Fruit fly (Drosophila melanogaster) whole organism, embryonic: ENCODE results near the gene rec.
A peak's percentile ranks its signal among the peaks of the same experiment; 100 is the strongest.

Experiments used
- ATbp ChIP-seq: fragments of 200-800 bp; sonication (Bioruptor generic); optimal IDR thresholded peaks from 2 replicates; lab custom pipeline; 2017; ENCODE audit warnings: missing biosample characterization, mild to moderate bottlenecking, missing genetic modification characterization, missing genetic modification reagents
- Aef1 ChIP-seq: fragments of 200-800 bp; sonication (Bioruptor generic); IDR thresholded peaks from 3 replicates; pipeline ENCODE4 v1.3.6; 2022; ENCODE audit warnings: missing biosample characterization, missing genetic modification characterization
- Antp ChIP-seq: fragments of 200-800 bp; sonication (Bioruptor generic); optimal IDR thresholded peaks from 3 replicates; lab custom pipeline; 2016; ENCODE audit warnings: missing biosample characterization, missing genetic modification characterization
- BEAF-32 ChIP-seq: fragments of 200-800 bp; sonication (Bioruptor generic); optimal IDR thresholded peaks from 3 replicates; lab custom pipeline; 2017; ENCODE audit warnings: missing biosample characterization, missing genetic modification characterization, mild to moderate bottlenecking, moderate library complexity, missing genetic modification reagents
- CG10209 ChIP-seq: fragments of 200-800 bp; sonication (Bioruptor generic); optimal IDR thresholded peaks from 3 replicates; lab custom pipeline; 2017; ENCODE audit warnings: missing biosample characterization, mild to moderate bottlenecking, missing genetic modification characterization, missing genetic modification reagents
- CG11085 ChIP-seq: fragments of 200-800 bp; sonication (Bioruptor generic); IDR thresholded peaks from 2 replicates; pipeline ENCODE4 v1.3.6; 2022; ENCODE audit warnings: missing biosample characterization, missing genetic modification characterization
- CG12659 ChIP-seq: fragments of 200-800 bp; sonication (Bioruptor generic); optimal IDR thresholded peaks from 3 replicates; lab custom pipeline; 2017; ENCODE audit warnings: mild to moderate bottlenecking, missing biosample characterization, missing genetic modification reagents, missing genetic modification characterization
- CG13287 ChIP-seq: fragments of 200-800 bp; sonication (Bioruptor generic); IDR thresholded peaks from 2 replicates; pipeline ENCODE4 v1.3.6; 2022; ENCODE audit warnings: missing biosample characterization, missing genetic modification characterization; ENCODE audit not compliant: partially characterized antibody
- CG16813 ChIP-seq: fragments of 200-800 bp; sonication (Bioruptor generic); IDR thresholded peaks from 3 replicates; pipeline ENCODE4 v1.3.6; 2022; ENCODE audit warnings: missing biosample characterization, missing genetic modification characterization; ENCODE audit not compliant: partially characterized antibody
- CG1792 ChIP-seq: fragments of 200-800 bp; sonication (Bioruptor generic); optimal IDR thresholded peaks from 2 replicates; lab custom pipeline; 2016; ENCODE audit warnings: missing biosample characterization, missing genetic modification characterization
- CG18476 ChIP-seq: fragments of 200-800 bp; sonication (Bioruptor generic); optimal IDR thresholded peaks from 2 replicates; lab custom pipeline; 2016; ENCODE audit warnings: missing biosample characterization, mild to moderate bottlenecking, missing genetic modification characterization
- CG2202 ChIP-seq: fragments of 200-800 bp; sonication (Bioruptor generic); optimal IDR thresholded peaks from 2 replicates; lab custom pipeline; 2018; ENCODE audit warnings: missing biosample characterization, mild to moderate bottlenecking, missing genetic modification characterization
- CG2712 ChIP-seq: fragments of 200-800 bp; optimal IDR thresholded peaks from 3 replicates; lab custom pipeline; 2019; ENCODE audit warnings: missing biosample characterization, mild to moderate bottlenecking, missing genetic modification characterization, moderate library complexity
- CG31388 ChIP-seq: fragments of 200-800 bp; sonication (Bioruptor generic); optimal IDR thresholded peaks from 2 replicates; lab custom pipeline; 2016; ENCODE audit warnings: missing biosample characterization, missing genetic modification characterization
- CG3281 ChIP-seq: fragments of 200-800 bp; sonication (Bioruptor generic); optimal IDR thresholded peaks from 3 replicates; lab custom pipeline; 2017; ENCODE audit warnings: missing biosample characterization, mild to moderate bottlenecking, missing genetic modification characterization
- CG6654 ChIP-seq: fragments of 200-800 bp; sonication (Bioruptor generic); optimal IDR thresholded peaks from 2 replicates; lab custom pipeline; 2017; ENCODE audit warnings: missing biosample characterization, mild to moderate bottlenecking, missing genetic modification characterization
- CG8388 ChIP-seq: fragments of 200-800 bp; sonication (Bioruptor generic); optimal IDR thresholded peaks from 2 replicates; lab custom pipeline; 2019; ENCODE audit warnings: missing biosample characterization, mild to moderate bottlenecking, missing genetic modification characterization, moderate library complexity
- CG9215 ChIP-seq: fragments of 200-800 bp; sonication (Bioruptor generic); IDR thresholded peaks from 2 replicates; pipeline ENCODE4 v1.3.6; 2022; ENCODE audit warnings: missing biosample characterization, missing genetic modification characterization
- CG9817 ChIP-seq: fragments of 200-800 bp; sonication (Bioruptor generic); optimal IDR thresholded peaks from 2 replicates; lab custom pipeline; 2018; ENCODE audit warnings: missing biosample characterization, mild to moderate bottlenecking, missing genetic modification characterization, moderate library complexity
- E2f2 ChIP-seq: fragments of 200-800 bp; sonication (Bioruptor generic); IDR thresholded peaks from 2 replicates; pipeline ENCODE4 v1.3.6; 2022; ENCODE audit warnings: missing biosample characterization, missing genetic modification characterization
- NFAT ChIP-seq: fragments of 200-800 bp; sonication (Bioruptor generic); IDR thresholded peaks from 2 replicates; pipeline ENCODE4 v1.3.6; 2022; ENCODE audit warnings: missing biosample characterization, missing genetic modification characterization
- Neu2 ChIP-seq: fragments of 200-800 bp; sonication (Bioruptor generic); optimal IDR thresholded peaks from 3 replicates; lab custom pipeline; 2016; ENCODE audit warnings: missing biosample characterization, missing genetic modification characterization, borderline replicate concordance
- NfI ChIP-seq: fragments of 200-800 bp; sonication (Bioruptor generic); optimal IDR thresholded peaks from 3 replicates; lab custom pipeline; 2018; ENCODE audit warnings: missing biosample characterization, mild to moderate bottlenecking, missing genetic modification characterization, moderate library complexity
- PHDP ChIP-seq: fragments of 200-800 bp; sonication (Bioruptor generic); optimal IDR thresholded peaks from 3 replicates; lab custom pipeline; 2018; ENCODE audit warnings: missing biosample characterization, mild to moderate bottlenecking, missing genetic modification characterization, moderate library complexity
- Ptx1 ChIP-seq: fragments of 200-800 bp; sonication (Bioruptor generic); IDR thresholded peaks from 2 replicates; pipeline ENCODE4 v1.3.6; 2022; ENCODE audit warnings: missing biosample characterization, missing genetic modification characterization
- Scr ChIP-seq: fragments of 200-800 bp; sonication (Bioruptor generic); IDR thresholded peaks from 2 replicates; pipeline ENCODE4 v1.3.6; 2022; ENCODE audit warnings: missing biosample characterization, missing genetic modification characterization; ENCODE audit not compliant: partially characterized antibody
- Sox102F ChIP-seq: fragments of 200-800 bp; sonication (Bioruptor generic); optimal IDR thresholded peaks from 2 replicates; lab custom pipeline; 2018; ENCODE audit warnings: missing biosample characterization, mild to moderate bottlenecking, missing genetic modification characterization, moderate library complexity
- Tbp ChIP-seq: fragments of >200 bp; optimal IDR thresholded peaks from 2 replicates; lab custom pipeline; 2018; ENCODE audit warnings: missing biosample characterization, missing genetic modification characterization
- ara ChIP-seq: fragments of 200-800 bp; sonication (Bioruptor generic); IDR thresholded peaks from 2 replicates; pipeline ENCODE4 v1.3.6; 2022; ENCODE audit warnings: missing biosample characterization, missing genetic modification characterization
- btn ChIP-seq: fragments of 200-800 bp; sonication (Bioruptor generic); optimal IDR thresholded peaks from 2 replicates; lab custom pipeline; 2016; ENCODE audit warnings: missing biosample characterization, missing genetic modification characterization
- cg ChIP-seq: fragments of 200-800 bp; sonication (Bioruptor generic); optimal IDR thresholded peaks from 3 replicates; lab custom pipeline; 2019; ENCODE audit warnings: missing biosample characterization, mild to moderate bottlenecking, missing genetic modification characterization, moderate library complexity
- chif ChIP-seq, 2 experiments: fragments of 200-800 bp; sonication (Bioruptor generic); optimal IDR thresholded peaks; 3 replicates each; lab custom pipeline; 2016; ENCODE audit warnings: missing biosample characterization in 2 of 2, missing genetic modification characterization in 2 of 2
- corto ChIP-seq: fragments of 200-800 bp; sonication (Bioruptor generic); optimal IDR thresholded peaks from 2 replicates; lab custom pipeline; 2016; ENCODE audit warnings: missing biosample characterization, mild to moderate bottlenecking, missing genetic modification characterization, moderate library complexity
- danr ChIP-seq: fragments of 200-800 bp; sonication (Bioruptor generic); IDR thresholded peaks from 2 replicates; pipeline ENCODE4 v1.3.6; 2022; ENCODE audit warnings: missing biosample characterization, missing genetic modification characterization
- dmrt11E ChIP-seq: fragments of 200-800 bp; sonication (Bioruptor generic); optimal IDR thresholded peaks from 3 replicates; lab custom pipeline; 2018; ENCODE audit warnings: missing biosample characterization, mild to moderate bottlenecking, missing genetic modification characterization, moderate library complexity
- dysf ChIP-seq: fragments of 200-800 bp; sonication (Bioruptor generic); IDR thresholded peaks from 3 replicates; pipeline ENCODE4 v1.3.6; 2022; ENCODE audit warnings: missing biosample characterization, missing genetic modification characterization
- ems ChIP-seq: fragments of 200-800 bp; sonication (Bioruptor generic); optimal IDR thresholded peaks from 3 replicates; lab custom pipeline; 2016; ENCODE audit warnings: missing biosample characterization, missing genetic modification characterization
- esg ChIP-seq: fragments of 200-800 bp; sonication (Bioruptor generic); conservative IDR thresholded peaks from 2 replicates; pipeline ENCODE4 v1.3.6; 2022; ENCODE audit warnings: missing biosample characterization, missing genetic modification characterization
- gro ChIP-seq: fragments of 200-800 bp; sonication (Bioruptor generic); optimal IDR thresholded peaks from 2 replicates; lab custom pipeline; 2016; ENCODE audit warnings: missing biosample characterization, missing genetic modification characterization
- jumu ChIP-seq: fragments of 200-800 bp; sonication (Bioruptor generic); optimal IDR thresholded peaks from 3 replicates; lab custom pipeline; 2016; ENCODE audit warnings: missing biosample characterization, missing genetic modification characterization
- onecut ChIP-seq: fragments of 200-800 bp; sonication (Bioruptor generic); IDR thresholded peaks from 2 replicates; pipeline ENCODE4 v1.3.6; 2022; ENCODE audit warnings: missing biosample characterization, missing genetic modification characterization
- p53 ChIP-seq: fragments of 200-800 bp; sonication (Bioruptor generic); optimal IDR thresholded peaks from 2 replicates; lab custom pipeline; 2016; ENCODE audit warnings: missing biosample characterization, missing genetic modification characterization
- pan ChIP-seq, 4 experiments: fragments of >200 bp in 3 of 4; fragments of 200-800 bp in 1 of 4; sonication (Bioruptor generic) in 1 of 4; optimal IDR thresholded peaks in 3 of 4; IDR thresholded peaks in 1 of 4; 2 replicates each; pipeline versions ENCODE4 v1.3.6 to Lab custom; 2017 to 2022; ENCODE audit warnings: missing biosample characterization in 2 of 4, missing genetic modification characterization in 2 of 4, mixed read lengths in 1 of 4
- psq ChIP-seq: fragments of 200-800 bp; sonication (Bioruptor generic); optimal IDR thresholded peaks from 2 replicates; lab custom pipeline; 2017; ENCODE audit warnings: missing biosample characterization, missing genetic modification characterization
- rib ChIP-seq: fragments of 200-800 bp; sonication (Bioruptor generic); IDR thresholded peaks from 2 replicates; pipeline ENCODE4 v1.3.6; 2022; ENCODE audit warnings: missing biosample characterization, missing genetic modification characterization
- sens ChIP-seq: fragments of 200-800 bp; sonication (Bioruptor generic); peaks from one replicate; lab custom pipeline; 2016; ENCODE audit warnings: missing biosample characterization, missing genetic modification characterization
- tio ChIP-seq: fragments of 200-800 bp; sonication (Bioruptor generic); optimal IDR thresholded peaks from 2 replicates; lab custom pipeline; 2017; ENCODE audit warnings: missing biosample characterization, missing genetic modification characterization, inconsistent platforms
- ttk ChIP-seq: fragments of 200-800 bp; sonication (Bioruptor generic); IDR thresholded peaks from 2 replicates; pipeline ENCODE4 v2.1.2; 2022; ENCODE audit warnings: missing biosample characterization, missing genetic modification characterization

The rec gene

dm6 chr3R:15836864-15837824, 4.7 kb upstream of the rec start, which contains the start of the genes ND-23 and spn-E (continued):
- TF ChIP-seq onecut (GFP tag; lab: Robert Waterston, UW): no peak
- TF ChIP-seq corto (GFP tag; lab: Kevin White, UChicago): no peak
- no peak for TF ChIP-seq ttk
- peak; percentile 87 for TF ChIP-seq CG13287 (GFP tag; lab: Robert Waterston, UW)
- TF ChIP-seq p53 (GFP tag; lab: Kevin White, UChicago): no peak
- TF ChIP-seq CG16813: peak; percentile 77
- TF ChIP-seq Ptx1 (GFP tag; lab: Robert Waterston, UW): peak; percentile 61
- peak; percentile 55; the same call in 1 of the 2 replicates for TF ChIP-seq CG9215 (GFP tag; lab: Robert Waterston, UW)
- TF ChIP-seq ATbp (GFP tag; lab: Kevin White, UChicago): no peak
- peak; percentile 89 for TF ChIP-seq E2f2
- no peak for TF ChIP-seq cg (GFP tag; lab: Kevin White, UChicago)
- TF ChIP-seq dysf: peak; percentile 16; the same call in 1 of the 3 replicates
- peak; percentile 74 for TF ChIP-seq CG12659 (GFP tag; lab: Kevin White, UChicago)
- TF ChIP-seq CG8388: peak; percentile 45
- TF ChIP-seq esg (GFP tag; lab: Robert Waterston, UW): no peak
- TF ChIP-seq CG2712 (tag; lab: Kevin White, UChicago): peak; percentile 83
- no peak for TF ChIP-seq ems (GFP tag; lab: Kevin White, UChicago)
- no peak for TF ChIP-seq psq
- no peak for TF ChIP-seq jumu (GFP tag; lab: Kevin White, UChicago)
- peak; percentile 77 for TF ChIP-seq BEAF-32 (GFP tag; lab: Kevin White, UChicago)
- peak; percentile 59 for TF ChIP-seq Sox102F
- TF ChIP-seq tio (GFP tag; lab: Kevin White, UChicago): no peak
- peak; percentile 49 for TF ChIP-seq CG9817
- TF ChIP-seq CG1792 (GFP tag; lab: Kevin White, UChicago): no peak
- TF ChIP-seq CG2202 (tag; lab: Kevin White, UChicago): no peak
- TF ChIP-seq Neu2 (GFP tag; lab: Kevin White, UChicago): no peak
- no peak for TF ChIP-seq Tbp
- TF ChIP-seq rib (GFP tag; lab: Robert Waterston, UW): no peak
- no peak for TF ChIP-seq CG31388 (GFP tag; lab: Kevin White, UChicago)
- peak; percentile 66 for TF ChIP-seq dmrt11E (tag; lab: Kevin White, UChicago)
- TF ChIP-seq CG6654 (GFP tag; lab: Kevin White, UChicago): no peak
- peak; percentile 52 for TF ChIP-seq NfI (GFP tag; lab: Kevin White, UChicago)
- peak; percentile 24 for TF ChIP-seq CG3281
- TF ChIP-seq PHDP (tag; lab: Kevin White, UChicago): no peak
- TF ChIP-seq sens (GFP tag; lab: Kevin White, UChicago): peak; percentile 33
- TF ChIP-seq Antp: no peak
- TF ChIP-seq danr: no peak
- TF ChIP-seq chif (GFP tag; optimal IDR thresholded peaks at IDR 0.05; lab: Kevin White, UChicago): no peak
- TF ChIP-seq CG11085: 0 out of 2 replicates have a peak, but pooled peaks have one; percentile 23
- peak; percentile 61 for TF ChIP-seq CG10209 (GFP tag; lab: Kevin White, UChicago)
- no peak for TF ChIP-seq btn
- 0 out of 2 replicates have a peak, but pooled peaks have one; percentile 39 for TF ChIP-seq NFAT (GFP tag; lab: Robert Waterston, UW)
- TF ChIP-seq gro (GFP tag; lab: Kevin White, UChicago): no peak
- peak; percentile 88 for TF ChIP-seq Scr
- TF ChIP-seq Aef1: peak; percentile 18; the same call in 1 of the 3 replicates
- TF ChIP-seq pan (optimal IDR thresholded peaks at IDR 0.05; lab: Kevin White, UChicago): no peak
- TF ChIP-seq pan (GFP tag; optimal IDR thresholded peaks at IDR 0.05 in 1 of 2, IDR thresholded peaks at IDR 0.05 in 1 of 2): peak in 1 of 2 experiments; percentile 67
- no peak for TF ChIP-seq CG18476
- no peak for TF ChIP-seq ara (GFP tag; lab: Robert Waterston, UW)
